Worm (Caenorhabditis elegans): ENCODE data around the gene ant-1.4.

Gene ant-1.4

DNA sequence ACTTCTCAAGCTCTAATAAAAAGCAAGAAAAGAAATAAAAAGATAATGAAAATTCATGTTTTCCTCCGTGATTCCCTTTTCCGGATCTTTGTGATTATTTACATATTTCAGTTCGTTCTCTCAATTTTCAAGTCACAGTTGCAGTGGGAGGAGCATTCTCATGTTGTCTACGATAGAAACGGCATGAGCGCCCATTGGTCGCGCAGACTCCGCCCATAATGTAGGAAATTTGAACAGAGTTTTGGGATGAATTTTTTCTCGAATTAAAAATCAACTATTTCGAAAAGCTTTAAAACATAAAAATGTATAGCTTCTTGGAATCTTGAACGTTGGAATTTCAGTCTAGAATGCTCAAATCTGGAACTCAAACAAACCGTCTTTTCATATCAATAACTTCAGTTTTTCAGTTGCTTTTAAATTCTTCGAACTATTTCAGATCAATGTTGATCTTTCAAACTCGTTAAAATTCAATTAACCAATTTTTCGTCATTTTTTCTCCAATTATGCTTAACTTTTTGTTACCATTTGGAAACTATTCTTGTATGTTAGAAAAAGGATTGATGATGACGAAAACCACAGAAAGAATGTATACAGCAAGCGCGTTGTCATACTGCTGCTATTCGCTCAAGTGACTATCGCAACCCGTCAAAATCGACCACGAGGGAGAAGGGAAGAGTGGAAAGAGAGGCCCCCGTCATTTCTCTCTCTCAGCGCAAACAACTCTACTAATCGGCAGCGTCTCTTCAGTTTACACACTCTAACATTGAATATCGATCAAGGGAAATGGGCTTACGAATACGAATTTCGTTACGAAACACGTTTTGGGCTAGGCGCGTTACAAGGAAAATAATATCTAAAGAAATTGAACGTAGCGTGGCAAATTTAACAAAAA, 28.3 kb downstream of the ant-1.4 start:
- TF ChIP-seq hif-1 (tag; optimal IDR thresholded peaks at IDR 0.05) (peak in 1 of 2 experiments; percentile 29), tra-1 (GFP tag; IDR thresholded peaks at IDR 0.05) (peak; percentile 34; the same call in 1 of the 2 replicates), mxl-2 (GFP tag; conservative IDR thresholded peaks at IDR 0.05) (no peak), php-3 (GFP tag; IDR thresholded peaks at IDR 0.05) (peak; percentile 65), daf-19 (GFP tag; conservative IDR thresholded peaks at IDR 0.05) (no peak), ceh-44 (GFP tag; IDR thresholded peaks at IDR 0.05) (no peak), attf-4 (tag; optimal IDR thresholded peaks at IDR 0.05) (no peak), egl-27 (tag; optimal IDR thresholded peaks at IDR 0.05) (no peak), spr-1 (tag; optimal IDR thresholded peaks at IDR 0.05) (peak; percentile 49), ceh-62 (tag; optimal IDR thresholded peaks at IDR 0.05) (peak; percentile 33), madf-9 (GFP tag; conservative IDR thresholded peaks at IDR 0.05) (peak; percentile 29; the same call in 1 of the 2 replicates), lim-7 (GFP tag; IDR thresholded peaks at IDR 0.05) (no peak; the same call in 1 of the 2 replicates), hmg-1.1 (GFP tag; IDR thresholded peaks at IDR 0.05) (peak; percentile 78), dve-1 (tag; optimal IDR thresholded peaks at IDR 0.05; ENCODE audit: insufficient read depth) (peak; percentile 61), ztf-11 (tag; optimal IDR thresholded peaks at IDR 0.05) (no peak), dmd-9 (GFP tag; IDR thresholded peaks at IDR 0.05) (no peak; the same call in 1 of the 2 replicates), nhr-111 (GFP tag; optimal IDR thresholded peaks at IDR 0.05) (peak; percentile 27), jun-1 (tag; optimal IDR thresholded peaks at IDR 0.05) (no peak), T26A8.4 (GFP tag; IDR thresholded peaks at IDR 0.05) (no peak), sdz-12 (GFP tag; optimal IDR thresholded peaks at IDR 0.05) (peak; percentile 20), zfp-3 (GFP tag; conservative IDR thresholded peaks at IDR 0.05) (peak; percentile 71; the same call in 1 of the 2 replicates), unc-39 (tag; optimal IDR thresholded peaks at IDR 0.05) (no peak), daf-16 (GFP tag; optimal IDR thresholded peaks at IDR 0.05) (peak in 1 of 2 experiments; percentile 53), daf-16 (tag; optimal IDR thresholded peaks at IDR 0.05) (peak; percentile 73), T20F7.1 (GFP tag; optimal IDR thresholded peaks at IDR 0.05) (peak; percentile 45), nhr-11 (tag; optimal IDR thresholded peaks at IDR 0.05) (peak; percentile 51), pqm-1 (tag; optimal IDR thresholded peaks at IDR 0.05) (no peak), zip-2 (tag; optimal IDR thresholded peaks at IDR 0.05) (no peak), spr-3 (GFP tag; optimal IDR thresholded peaks at IDR 0.05) (peak; percentile 42), mxl-3 (GFP tag; optimal IDR thresholded peaks at IDR 0.05) (peak; percentile 93), daf-8 (GFP tag; IDR thresholded peaks at IDR 0.05) (no peak), mep-1 (tag; optimal IDR thresholded peaks at IDR 0.05) (peak; percentile 58), ces-1 (GFP tag; optimal IDR thresholded peaks at IDR 0.05) (no peak), lin-29 (GFP tag; IDR thresholded peaks at IDR 0.05) (no peak), snpc-4 (tag; optimal IDR thresholded peaks at IDR 0.05) (peak; percentile 45), hlh-30 (tag; optimal IDR thresholded peaks at IDR 0.05; ENCODE audit: insufficient read depth) (peak; percentile 97), dmd-8 (GFP tag; IDR thresholded peaks at IDR 0.05) (peak; percentile 73), Y5F2A.4 (GFP tag; optimal IDR thresholded peaks at IDR 0.05) (no peak), skn-1 (tag; optimal IDR thresholded peaks at IDR 0.05) (no peak), set-16 (GFP tag; IDR thresholded peaks at IDR 0.05) (peak; percentile 31; the same call in 1 of the 2 replicates), cey-2 (tag; optimal IDR thresholded peaks at IDR 0.05; ENCODE audit: borderline replicate concordance, insufficient read depth) (no peak), lin-1 (GFP tag; IDR thresholded peaks at IDR 0.05) (peak; percentile 70), lin-38 (GFP tag; IDR thresholded peaks at IDR 0.05) (peak; percentile 53), lin-15B (tag; optimal IDR thresholded peaks at IDR 0.05) (peak; percentile 2), duxl-1 (tag; optimal IDR thresholded peaks at IDR 0.05; ENCODE audit: poor library complexity) (peak; percentile 49), Y75B8A.6 (GFP tag; IDR thresholded peaks at IDR 0.05) (0 out of 2 replicates have a peak, but pooled peaks have one; percentile 17), F44E2.7 (GFP tag; IDR thresholded peaks at IDR 0.05) (no peak), arid-1 (GFP tag; conservative IDR thresholded peaks at IDR 0.05) (peak; percentile 82)
